Worm (Caenorhabditis elegans) whole organism, dauer: ENCODE results near the gene atg-10.

Experiments used
- unc-62 ChIP-seq: sonication (generic microtip); optimal IDR thresholded peaks from 2 replicates; lab custom pipeline; 2017; ENCODE audit warnings: missing biosample characterization, missing genetic modification reagents, missing genetic modification characterization

atg-10 gene

ce11 chrII:8658835-8659234 is at the start of gene atg-10:
TSS of gene atg-10 (plus strand) at chrII:8659135.
- TF ChIP-seq unc-62 = no peak

- no peak for TF ChIP-seq unc-62
These were observed 48.9 kb upstream of the atg-10 start, which contains the start of gene F28C6.9 for ce11 chrII:8610085-8610484. TSS of gene F28C6.9 (minus strand) at chrII:8610185.

ce11 chrII:8610585-8610984 is 48.4 kb upstream of the atg-10 start:
- no peak for TF ChIP-seq unc-62

- no peak for TF ChIP-seq unc-62
These were observed 47.6 kb upstream of the atg-10 start for ce11 chrII:8611330-8611729.

- TF ChIP-seq unc-62 = no peak
These were observed 46.5 kb upstream of the atg-10 start, which contains the start of gene T22C8.1 for ce11 chrII:8612470-8612869. TSS of gene T22C8.1 (plus strand) at chrII:8612770.

ce11 chrII:8616155-8616554 is 42.8 kb upstream of the atg-10 start:
- TF ChIP-seq unc-62 = no peak

ce11 chrII:8617516-8617915 is 41.4 kb upstream of the atg-10 start, which contains the start of gene chhy-1:
TSS of gene chhy-1 (minus strand) at chrII:8617616.
- TF ChIP-seq unc-62 = no peak

- TF ChIP-seq unc-62 = no peak
These were observed 37.1 kb upstream of the atg-10 start, which contains the start of gene T22C8.3 for ce11 chrII:8621883-8622282. TSS of gene T22C8.3 (minus strand) at chrII:8621983.

ce11 chrII:8623396-8623795 is 35.5 kb upstream of the atg-10 start, which contains the start of gene T22C8.4:
TSS of gene T22C8.4 (minus strand) at chrII:8623496.
- TF ChIP-seq unc-62 = no peak

ce11 chrII:8625163-8625562 is 33.8 kb upstream of the atg-10 start, which contains the start of gene sptf-2:
TSS of gene sptf-2 (plus strand) at chrII:8625459.
- TF ChIP-seq unc-62 = no peak

ce11 chrII:8626598-8626997 is 32.3 kb upstream of the atg-10 start:
- TF ChIP-seq unc-62 = no peak

ce11 chrII:8627907-8628306 is 31.0 kb upstream of the atg-10 start:
- no peak for TF ChIP-seq unc-62

- no peak for TF ChIP-seq unc-62
These were observed 28.8 kb upstream of the atg-10 start, which contains the start of gene T22C8.6 for ce11 chrII:8630088-8630487. TSS of gene T22C8.6 (minus strand) at chrII:8630281.

- TF ChIP-seq unc-62 = no peak
These were observed 27.2 kb upstream of the atg-10 start for ce11 chrII:8631766-8632165.

- no peak for TF ChIP-seq unc-62
These were observed 24.5 kb upstream of the atg-10 start, which contains the start of gene cutl-12 for ce11 chrII:8634386-8634785. TSS of gene cutl-12 (minus strand) at chrII:8634486.

- TF ChIP-seq unc-62 = no peak
These were observed 21.3 kb upstream of the atg-10 start, which contains the start of gene vab-9 for ce11 chrII:8637615-8638014. TSS of gene vab-9 (minus strand) at chrII:8637715.

ce11 chrII:8639553-8639952 is 19.4 kb upstream of the atg-10 start:
- no peak for TF ChIP-seq unc-62

- no peak for TF ChIP-seq unc-62
These were observed 18.4 kb upstream of the atg-10 start for ce11 chrII:8640503-8640902.

ce11 chrII:8641131-8641530 is 17.8 kb upstream of the atg-10 start, which contains the start of gene D2085.7:
TSS of gene D2085.7 (plus strand) at chrII:8641381.
- no peak for TF ChIP-seq unc-62
